Fruit fly (Drosophila melanogaster): ENCODE data around the gene Polr1D.

Polr1D gene

DNA sequence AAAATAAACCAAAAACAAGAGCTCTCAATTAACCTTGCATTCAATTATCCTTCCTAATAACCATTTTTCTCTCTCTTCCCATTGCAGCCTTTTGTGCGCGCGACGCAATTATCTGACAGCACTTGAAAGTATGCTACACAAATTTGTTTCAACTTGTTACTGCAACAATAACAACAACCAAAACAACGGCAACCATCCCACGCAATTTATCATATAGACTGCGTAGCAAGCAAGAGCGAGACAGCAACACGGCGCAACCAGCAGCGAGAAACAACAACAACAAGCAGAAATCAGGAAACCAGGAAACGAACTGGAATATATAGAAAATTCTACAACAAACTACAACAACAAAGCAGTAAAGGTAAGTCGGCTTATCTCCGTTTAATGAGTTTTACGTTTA is 31.0 kb upstream of the Polr1D start:
- TF ChIP-seq bab1 (GFP tag; optimal IDR thresholded peaks at IDR 0.05) (peak; percentile 54), CG14711 (tag; optimal IDR thresholded peaks at IDR 0.05) (no peak), pad (GFP tag; optimal IDR thresholded peaks at IDR 0.05) (peak; percentile 48), cnc (optimal IDR thresholded peaks at IDR 0.05) (no peak), Mnt (GFP tag; optimal IDR thresholded peaks at IDR 0.05) (no peak)

DNA sequence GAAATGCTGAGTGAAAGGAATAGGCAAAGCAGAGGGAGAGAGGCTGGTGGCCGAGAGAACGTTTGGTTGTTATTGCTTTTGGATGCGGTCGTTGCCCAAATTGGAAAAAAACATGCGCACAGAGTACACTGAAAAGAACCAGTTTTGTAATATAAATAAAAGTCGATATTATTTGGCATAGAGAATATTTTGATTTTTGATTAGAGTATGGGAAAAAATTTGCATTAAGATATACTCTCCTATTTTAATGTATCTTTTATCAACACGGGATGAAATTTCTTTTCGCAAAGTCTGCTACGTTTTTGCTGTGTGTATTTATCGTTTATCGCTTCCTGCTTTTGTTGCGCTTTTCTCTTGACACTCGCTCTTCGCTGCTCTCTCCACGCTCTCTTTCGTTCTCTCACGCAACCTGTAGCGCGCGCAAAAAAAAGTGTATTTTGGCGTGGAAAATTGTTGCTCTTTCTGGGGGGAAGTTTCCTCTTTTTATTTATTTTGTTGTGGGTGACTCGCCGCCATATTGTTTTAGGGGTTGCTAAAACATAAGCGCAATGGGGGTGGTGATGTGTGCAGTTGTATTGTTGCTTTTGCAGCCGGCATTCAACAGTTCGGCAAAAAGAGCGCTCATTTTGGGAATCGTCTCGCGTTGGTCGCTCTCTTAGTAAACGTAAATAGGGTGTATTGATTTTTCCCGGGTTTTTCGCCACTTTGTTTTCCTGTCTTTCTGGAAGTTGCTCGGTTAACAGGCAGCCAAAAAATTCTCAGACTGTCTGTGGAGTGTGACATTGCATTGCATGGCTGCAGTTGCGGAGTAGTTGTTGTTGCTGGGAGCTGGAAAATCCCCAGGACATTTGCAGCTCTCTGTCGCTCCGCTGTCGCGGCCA is 30.1 kb upstream of the Polr1D start:
- peak; percentile 85 for TF ChIP-seq CG7101 (tag; optimal IDR thresholded peaks at IDR 0.05)
- TF ChIP-seq CG7045 (GFP tag; optimal IDR thresholded peaks at IDR 0.05), result peak; percentile 90
- TF ChIP-seq bab1 (GFP tag; optimal IDR thresholded peaks at IDR 0.05), result peak; percentile 85
- peak; percentile 84 for TF ChIP-seq Hr96 (GFP tag; optimal IDR thresholded peaks at IDR 0.05)
- peak; percentile 81 for TF ChIP-seq CG5204 (GFP tag; optimal IDR thresholded peaks at IDR 0.05)
- TF ChIP-seq CG12768 (GFP tag; optimal IDR thresholded peaks at IDR 0.05), result peak; percentile 92
- peak; percentile 87 for TF ChIP-seq CG14711 (tag; optimal IDR thresholded peaks at IDR 0.05)
- peak; percentile 37 for TF ChIP-seq Mnt (GFP tag; optimal IDR thresholded peaks at IDR 0.05)
- peak; percentile 37 for TF ChIP-seq cic (GFP tag; optimal IDR thresholded peaks at IDR 0.05)
- peak; percentile 35 for TF ChIP-seq Crg-1 (GFP tag; optimal IDR thresholded peaks at IDR 0.05)
- peak; percentile 52 for TF ChIP-seq pad (GFP tag; optimal IDR thresholded peaks at IDR 0.05)
- TF ChIP-seq cnc (optimal IDR thresholded peaks at IDR 0.05), result no peak
- TF ChIP-seq tj (GFP tag; optimal IDR thresholded peaks at IDR 0.05), result peak; percentile 59
- no peak for TF ChIP-seq kay (GFP tag; ENCODE audit: borderline replicate concordance)
- TF ChIP-seq toe (GFP tag; optimal IDR thresholded peaks at IDR 0.05), result peak; percentile 86
- TF ChIP-seq CG33017 (tag; optimal IDR thresholded peaks at IDR 0.05), result peak; percentile 91
- TF ChIP-seq CG11617 (GFP tag; optimal IDR thresholded peaks at IDR 0.05), result peak; percentile 67
- peak; percentile 30 for TF ChIP-seq CG1620 (GFP tag; optimal IDR thresholded peaks at IDR 0.05)
- TF ChIP-seq Clk (GFP tag; optimal IDR thresholded peaks at IDR 0.05), result peak; percentile 86
- TF ChIP-seq ovo (GFP tag; optimal IDR thresholded peaks at IDR 0.05), result no peak

DNA sequence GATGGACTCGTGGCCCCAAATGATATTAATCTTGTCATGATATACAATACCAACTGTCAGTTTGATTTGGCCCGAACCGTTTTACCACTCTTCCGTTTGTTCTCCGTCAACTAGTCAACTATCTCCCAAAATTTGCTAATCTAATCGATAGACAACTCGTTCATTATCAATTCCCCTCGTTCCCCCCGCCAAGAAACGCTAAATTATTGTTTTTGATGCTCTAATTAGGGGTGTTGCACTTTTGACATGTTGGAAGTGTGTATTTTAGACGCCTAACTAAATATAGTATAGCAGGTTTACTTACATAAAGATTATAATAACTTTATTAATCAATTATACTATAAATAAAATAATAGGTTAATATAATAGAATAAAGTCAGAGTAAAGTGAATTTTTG is 28.9 kb upstream of the Polr1D start:
- TF ChIP-seq CG11617 (GFP tag; optimal IDR thresholded peaks at IDR 0.05) (no peak), pad (GFP tag; optimal IDR thresholded peaks at IDR 0.05) (no peak), CG12768 (GFP tag; optimal IDR thresholded peaks at IDR 0.05) (no peak), CG14711 (tag; optimal IDR thresholded peaks at IDR 0.05) (no peak), CG5204 (GFP tag; optimal IDR thresholded peaks at IDR 0.05) (no peak), CG1620 (GFP tag; optimal IDR thresholded peaks at IDR 0.05) (no peak), Mnt (GFP tag; optimal IDR thresholded peaks at IDR 0.05) (no peak), tj (GFP tag; optimal IDR thresholded peaks at IDR 0.05) (no peak), cic (GFP tag; optimal IDR thresholded peaks at IDR 0.05) (no peak), ovo (GFP tag; optimal IDR thresholded peaks at IDR 0.05) (no peak), CG7045 (GFP tag; optimal IDR thresholded peaks at IDR 0.05) (no peak), kay (GFP tag; ENCODE audit: borderline replicate concordance) (no peak)

DNA sequence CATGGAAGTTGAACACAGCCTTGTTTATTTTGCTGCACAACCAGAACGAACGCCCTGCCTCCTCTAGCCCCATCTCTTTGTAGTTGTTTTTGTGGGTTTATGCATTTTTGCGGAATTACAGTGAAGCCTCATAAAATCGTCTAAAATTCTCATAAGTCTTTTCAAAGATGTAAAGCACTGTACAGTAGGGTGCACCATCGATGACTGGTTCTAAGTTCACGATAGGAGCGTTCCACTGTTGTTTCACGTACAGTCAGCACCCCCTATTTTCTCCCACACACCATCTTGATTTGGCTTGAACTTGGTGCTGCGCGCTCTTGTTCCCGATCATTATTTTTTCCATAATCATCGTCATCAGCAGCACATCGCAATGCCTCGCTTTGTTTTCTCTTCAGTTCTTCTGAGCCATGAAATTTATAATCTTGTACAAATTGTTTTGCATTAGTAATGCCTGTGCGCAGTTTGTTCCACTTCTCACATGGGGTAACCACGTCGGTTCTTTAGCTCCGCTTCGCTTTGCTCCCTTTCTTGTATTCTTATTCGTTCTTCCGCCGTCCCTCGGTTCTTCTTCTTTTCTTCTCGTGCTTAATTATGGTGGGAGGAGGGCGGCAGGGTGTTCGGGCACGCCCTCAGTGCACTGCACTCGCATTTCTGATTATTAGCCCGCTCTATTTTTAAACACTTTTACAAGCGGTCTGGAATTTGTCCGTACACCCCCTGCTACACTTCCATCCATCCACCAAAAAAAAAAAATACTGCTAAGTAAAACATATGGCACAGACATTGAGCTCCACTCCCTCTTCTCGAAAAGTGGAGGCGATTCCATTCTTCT is 28.3 kb upstream of the Polr1D start:
- no peak for TF ChIP-seq kay (GFP tag; ENCODE audit: borderline replicate concordance)
- no peak for TF ChIP-seq bab1 (GFP tag; optimal IDR thresholded peaks at IDR 0.05)

DNA sequence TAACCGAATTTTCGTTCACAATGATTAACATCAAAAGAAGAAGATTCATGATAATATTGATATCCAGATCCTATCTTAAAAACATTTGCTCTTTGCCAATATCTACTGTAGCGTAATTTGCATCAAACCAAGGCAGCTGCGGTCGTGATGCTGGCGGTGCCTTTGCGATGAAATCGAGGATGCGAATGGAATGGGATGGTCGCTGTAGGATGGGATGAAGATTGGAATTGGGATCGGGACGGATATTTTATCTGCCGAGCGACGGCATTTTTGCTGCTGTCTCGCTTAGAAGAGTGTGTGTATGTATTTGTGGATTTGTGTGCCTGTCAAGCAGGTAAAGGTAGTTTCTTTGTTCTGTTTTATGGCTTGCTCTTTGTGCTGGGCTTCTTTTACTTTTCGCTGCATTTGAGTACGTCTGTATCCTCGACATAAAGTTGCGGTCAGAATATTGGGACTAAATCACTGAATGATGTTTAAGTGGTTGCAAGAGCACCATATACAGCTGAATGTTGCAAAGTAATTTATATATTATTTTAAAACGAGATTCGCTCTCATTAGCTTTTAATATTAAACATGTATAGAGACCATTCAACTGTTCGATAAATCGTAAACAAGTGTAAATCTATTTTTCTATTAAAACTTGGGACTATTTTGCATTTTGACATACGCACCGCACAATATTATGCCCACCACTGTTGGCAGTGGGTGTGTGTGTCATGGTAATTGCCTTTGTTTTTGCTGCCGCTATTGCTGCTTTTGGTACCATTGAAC is 27.5 kb upstream of the Polr1D start:
- TF ChIP-seq Clk (GFP tag; optimal IDR thresholded peaks at IDR 0.05), result no peak
- no peak for TF ChIP-seq tj (GFP tag; optimal IDR thresholded peaks at IDR 0.05)
- TF ChIP-seq Crg-1 (GFP tag; optimal IDR thresholded peaks at IDR 0.05), result no peak
- TF ChIP-seq bab1 (GFP tag; optimal IDR thresholded peaks at IDR 0.05), result no peak
- TF ChIP-seq CG5204 (GFP tag; optimal IDR thresholded peaks at IDR 0.05), result no peak
- TF ChIP-seq Mnt (GFP tag; optimal IDR thresholded peaks at IDR 0.05), result no peak
- TF ChIP-seq cnc (optimal IDR thresholded peaks at IDR 0.05), result no peak
- no peak for TF ChIP-seq CG33017 (tag; optimal IDR thresholded peaks at IDR 0.05)
- TF ChIP-seq toe (GFP tag; optimal IDR thresholded peaks at IDR 0.05), result no peak
- TF ChIP-seq cic (GFP tag; optimal IDR thresholded peaks at IDR 0.05), result no peak
- no peak for TF ChIP-seq CG11617 (GFP tag; optimal IDR thresholded peaks at IDR 0.05)
- TF ChIP-seq ovo (GFP tag; optimal IDR thresholded peaks at IDR 0.05), result no peak
- no peak for TF ChIP-seq kay (GFP tag; ENCODE audit: borderline replicate concordance)
- TF ChIP-seq pad (GFP tag; optimal IDR thresholded peaks at IDR 0.05), result no peak
- no peak for TF ChIP-seq CG7045 (GFP tag; optimal IDR thresholded peaks at IDR 0.05)
- no peak for TF ChIP-seq CG7101 (tag; optimal IDR thresholded peaks at IDR 0.05)
